Worm (Caenorhabditis elegans) whole organism, L4/young adult: ENCODE results near the gene str-84.

Source experiments
- W03F9.2 ChIP-seq: fragments of 150-350 bp; optimal IDR thresholded peaks from 2 replicates; lab custom pipeline; 2014; ENCODE audit warnings: missing biosample characterization, missing genetic modification characterization
- dao-5 ChIP-seq: sonication (generic microtip); optimal IDR thresholded peaks from 2 replicates; lab custom pipeline; 2016; ENCODE audit warnings: missing genotype, missing genetic modification characterization, moderate library complexity, missing compliant biosample characterization
- him-1 ChIP-seq: sonication (generic microtip); optimal IDR thresholded peaks from 2 replicates; lab custom pipeline; 2016; ENCODE audit warnings: missing genotype, missing genetic modification reagents, missing genetic modification characterization, missing compliant biosample characterization

DNA sequence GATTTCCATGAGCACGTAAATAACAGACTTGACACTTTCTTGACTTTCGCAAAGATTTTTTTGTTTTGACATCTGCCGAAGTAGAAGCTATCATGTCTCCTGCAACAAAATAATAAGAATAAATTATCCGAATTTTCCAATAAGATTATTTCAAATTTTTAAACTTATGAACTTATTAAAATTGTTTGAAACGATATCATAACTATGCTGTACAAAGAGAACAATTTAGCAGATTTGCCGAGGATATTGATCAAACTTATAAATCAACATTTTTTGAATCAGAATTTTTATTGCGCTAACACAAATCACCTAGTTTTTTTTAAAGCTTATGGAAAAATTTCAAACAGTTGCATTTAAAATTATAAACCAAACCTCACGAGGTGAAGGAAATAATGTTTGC is 8.5 kb downstream of the str-84 start, which contains the start of gene nhr-195:
- TF ChIP-seq W03F9.2 (tag; lab: Kevin White, UChicago) (no peak), him-1 (no peak), dao-5 (no peak)
